Fruit fly (Drosophila melanogaster) whole organism, embryonic: ENCODE results near the gene Dic2.

Source experiments
- Aef1 ChIP-seq: fragments of 200-800 bp; sonication (Bioruptor generic); IDR thresholded peaks from 3 replicates; pipeline ENCODE4 v1.3.6; 2022; ENCODE audit warnings: missing biosample characterization, missing genetic modification characterization
- Asciz ChIP-seq: fragments of 200-800 bp; sonication (Bioruptor generic); optimal IDR thresholded peaks from 2 replicates; lab custom pipeline; 2017; ENCODE audit warnings: missing biosample characterization, mild to moderate bottlenecking, missing genetic modification characterization, missing genetic modification reagents
- CG10654 ChIP-seq: fragments of 200-800 bp; sonication (Bioruptor generic); optimal IDR thresholded peaks from 2 replicates; lab custom pipeline; 2016; ENCODE audit warnings: missing biosample characterization, missing genetic modification characterization
- CG11093 ChIP-seq: fragments of 200-800 bp; sonication (Bioruptor generic); IDR thresholded peaks from 3 replicates; pipeline ENCODE4 v1.3.6; 2022; ENCODE audit warnings: missing biosample characterization, missing genetic modification characterization
- CG11456 ChIP-seq: fragments of 200-800 bp; sonication (Bioruptor generic); IDR thresholded peaks from 3 replicates; pipeline ENCODE4 v1.3.6; 2022; ENCODE audit warnings: missing biosample characterization, missing genetic modification characterization
- CG12744 ChIP-seq: fragments of 200-800 bp; sonication (Bioruptor generic); optimal IDR thresholded peaks from 2 replicates; lab custom pipeline; 2016; ENCODE audit warnings: missing biosample characterization, missing genetic modification characterization
- CG13287 ChIP-seq: fragments of 200-800 bp; sonication (Bioruptor generic); IDR thresholded peaks from 2 replicates; pipeline ENCODE4 v1.3.6; 2022; ENCODE audit warnings: missing biosample characterization, missing genetic modification characterization; ENCODE audit not compliant: partially characterized antibody
- CG14441 ChIP-seq: fragments of 200-800 bp; sonication (Bioruptor generic); IDR thresholded peaks from 2 replicates; pipeline ENCODE4 v1.3.6; 2022; ENCODE audit warnings: missing biosample characterization, missing genetic modification characterization
- CG1529 ChIP-seq: fragments of 200-800 bp; sonication (Bioruptor generic); optimal IDR thresholded peaks from 3 replicates; lab custom pipeline; 2018; ENCODE audit warnings: missing biosample characterization, missing genetic modification characterization
- CG15696 ChIP-seq: fragments of 200-800 bp; sonication (Bioruptor generic); optimal IDR thresholded peaks from 2 replicates; lab custom pipeline; 2019; ENCODE audit warnings: missing biosample characterization, mild to moderate bottlenecking, missing genetic modification characterization, moderate library complexity
- CG16863 ChIP-seq: fragments of 200-800 bp; sonication (Bioruptor generic); optimal IDR thresholded peaks from 3 replicates; lab custom pipeline; 2016; ENCODE audit warnings: missing biosample characterization, missing genetic modification characterization
- CG17359 ChIP-seq: fragments of 200-800 bp; sonication (Bioruptor generic); optimal IDR thresholded peaks from 3 replicates; lab custom pipeline; 2018; ENCODE audit warnings: missing biosample characterization, mild to moderate bottlenecking, missing genetic modification characterization, moderate library complexity
- CG33557 ChIP-seq: fragments of 200-800 bp; sonication (Bioruptor generic); optimal IDR thresholded peaks from 2 replicates; lab custom pipeline; 2019; ENCODE audit warnings: missing biosample characterization, mild to moderate bottlenecking, missing genetic modification characterization, moderate library complexity
- CG34422 ChIP-seq: fragments of 200-800 bp; sonication (Bioruptor generic); IDR thresholded peaks from 3 replicates; pipeline ENCODE4 v1.3.6; 2022; ENCODE audit warnings: missing biosample characterization, missing genetic modification characterization
- CG6683 ChIP-seq: fragments of 200-800 bp; sonication (Bioruptor generic); optimal IDR thresholded peaks from 2 replicates; lab custom pipeline; 2017; ENCODE audit warnings: missing biosample characterization, mild to moderate bottlenecking, missing genetic modification characterization, missing genetic modification reagents
- CG6813 ChIP-seq: fragments of 200-800 bp; sonication (Bioruptor generic); optimal IDR thresholded peaks from 2 replicates; lab custom pipeline; 2017; ENCODE audit warnings: missing biosample characterization, missing genetic modification characterization, mild to moderate bottlenecking, moderate library complexity, missing genetic modification reagents
- CG7928 ChIP-seq: fragments of 200-800 bp; sonication (Bioruptor generic); optimal IDR thresholded peaks from 2 replicates; lab custom pipeline; 2017; ENCODE audit warnings: missing biosample characterization, mild to moderate bottlenecking, missing genetic modification characterization
- CG9609 ChIP-seq: fragments of 200-800 bp; sonication (Bioruptor generic); optimal IDR thresholded peaks from 3 replicates; lab custom pipeline; 2016; ENCODE audit warnings: missing biosample characterization, missing genetic modification characterization
- CHES-1-like ChIP-seq: fragments of 200-800 bp; sonication (Bioruptor generic); optimal IDR thresholded peaks from 2 replicates; lab custom pipeline; 2016; ENCODE audit warnings: missing biosample characterization, missing genetic modification characterization
- CrebB ChIP-seq: fragments of 200-800 bp; sonication (Bioruptor generic); optimal IDR thresholded peaks from 3 replicates; lab custom pipeline; 2018; ENCODE audit warnings: missing biosample characterization, mild to moderate bottlenecking, missing genetic modification characterization
- Dfd ChIP-seq, 2 experiments: fragments of >200 bp; optimal IDR thresholded peaks; 2 replicates each; lab custom pipeline; 2017; ENCODE audit warnings: missing biosample characterization in 2 of 2, missing genetic modification characterization in 2 of 2
- GATAe ChIP-seq: fragments of 200-800 bp; sonication (Bioruptor generic); conservative IDR thresholded peaks from 2 replicates; pipeline ENCODE4 v1.3.6; 2022; ENCODE audit warnings: missing biosample characterization, missing genetic modification characterization
- HLHmδ ChIP-seq: fragments of 200-800 bp; sonication (Bioruptor generic); optimal IDR thresholded peaks from 2 replicates; lab custom pipeline; 2018; ENCODE audit warnings: missing biosample characterization, mild to moderate bottlenecking, missing genetic modification characterization, moderate library complexity
- Hr3 ChIP-seq: fragments of 200-800 bp; sonication (Bioruptor generic); optimal IDR thresholded peaks from 3 replicates; lab custom pipeline; 2016; ENCODE audit warnings: missing biosample characterization, missing genetic modification characterization
- Lpt ChIP-seq: fragments of >200 bp; optimal IDR thresholded peaks from 2 replicates; lab custom pipeline; 2018; ENCODE audit warnings: missing biosample characterization, missing genetic modification characterization
- NC2β ChIP-seq: fragments of 200-800 bp; sonication (Bioruptor generic); optimal IDR thresholded peaks from 2 replicates; lab custom pipeline; 2016; ENCODE audit warnings: missing biosample characterization, missing genetic modification characterization
- Oaz ChIP-seq: fragments of 200-800 bp; sonication (Bioruptor generic); IDR thresholded peaks from 2 replicates; pipeline ENCODE4 v1.3.6; 2022; ENCODE audit warnings: missing biosample characterization, missing genetic modification characterization
- Pdp1 ChIP-seq, 2 experiments: fragments of 200-800 bp; sonication (Bioruptor generic); optimal IDR thresholded peaks; 3 replicates each; lab custom pipeline; 2016; ENCODE audit warnings: missing biosample characterization in 2 of 2, missing genetic modification characterization in 2 of 2, mild to moderate bottlenecking in 1 of 2, moderate library complexity in 1 of 2
- Ssrp ChIP-seq: fragments of 200-800 bp; sonication (Bioruptor generic); optimal IDR thresholded peaks from 2 replicates; lab custom pipeline; 2018; ENCODE audit warnings: missing biosample characterization, mild to moderate bottlenecking, missing genetic modification characterization, moderate library complexity
- Xrp1 ChIP-seq: fragments of 200-800 bp; sonication (Bioruptor generic); IDR thresholded peaks from 2 replicates; pipeline ENCODE4 v1.3.6; 2022; ENCODE audit warnings: missing biosample characterization, missing genetic modification characterization
- bbx ChIP-seq: fragments of 200-800 bp; sonication (Bioruptor generic); IDR thresholded peaks from 2 replicates; pipeline ENCODE4 v1.3.6; 2022; ENCODE audit warnings: missing biosample characterization, missing genetic modification characterization; ENCODE audit not compliant: partially characterized antibody
- bcd ChIP-seq: fragments of 200-800 bp; sonication (Bioruptor generic); optimal IDR thresholded peaks from 2 replicates; lab custom pipeline; 2017; ENCODE audit warnings: missing biosample characterization, mild to moderate bottlenecking, missing genetic modification characterization
- cad ChIP-seq: fragments of >200 bp; optimal IDR thresholded peaks from 2 replicates; lab custom pipeline; 2017; ENCODE audit warnings: missing biosample characterization, missing genetic modification characterization
- chif ChIP-seq, 2 experiments: fragments of 200-800 bp; sonication (Bioruptor generic); optimal IDR thresholded peaks; 3 replicates each; lab custom pipeline; 2016; ENCODE audit warnings: missing biosample characterization in 2 of 2, missing genetic modification characterization in 2 of 2
- ci ChIP-seq: fragments of 200-800 bp; sonication (Bioruptor generic); IDR thresholded peaks from 3 replicates; pipeline ENCODE4 v1.3.6; 2022; ENCODE audit warnings: missing biosample characterization, missing genetic modification characterization
- cwo ChIP-seq: fragments of 200-800 bp; sonication (Bioruptor generic); optimal IDR thresholded peaks from 3 replicates; lab custom pipeline; 2017; ENCODE audit warnings: missing biosample characterization, missing genetic modification characterization, mild to moderate bottlenecking, moderate library complexity, missing genetic modification reagents
- da ChIP-seq: fragments of 200-800 bp; sonication (Bioruptor generic); optimal IDR thresholded peaks from 2 replicates; lab custom pipeline; 2016; ENCODE audit warnings: missing biosample characterization, missing genetic modification characterization
- esg ChIP-seq: fragments of 200-800 bp; sonication (Bioruptor generic); conservative IDR thresholded peaks from 2 replicates; pipeline ENCODE4 v1.3.6; 2022; ENCODE audit warnings: missing biosample characterization, missing genetic modification characterization
- exex ChIP-seq: fragments of 200-800 bp; sonication (Bioruptor generic); optimal IDR thresholded peaks from 4 replicates; lab custom pipeline; 2018; ENCODE audit warnings: missing biosample characterization, mild to moderate bottlenecking, missing genetic modification characterization, moderate library complexity
- ftz-f1 ChIP-seq: fragments of 200-800 bp; sonication (Bioruptor generic); optimal IDR thresholded peaks from 2 replicates; lab custom pipeline; 2016; ENCODE audit warnings: missing biosample characterization, missing genetic modification characterization
- gem ChIP-seq: fragments of 200-800 bp; sonication (Bioruptor generic); optimal IDR thresholded peaks from 2 replicates; lab custom pipeline; 2019; ENCODE audit warnings: missing biosample characterization, mild to moderate bottlenecking, missing genetic modification characterization, moderate library complexity
- gro ChIP-seq: fragments of 200-800 bp; sonication (Bioruptor generic); optimal IDR thresholded peaks from 2 replicates; lab custom pipeline; 2016; ENCODE audit warnings: missing biosample characterization, missing genetic modification characterization
- nerfin-2 ChIP-seq: fragments of 200-800 bp; sonication (Bioruptor generic); IDR thresholded peaks from 2 replicates; pipeline ENCODE4 v1.3.6; 2022; ENCODE audit warnings: missing biosample characterization, missing genetic modification characterization; ENCODE audit not compliant: partially characterized antibody
- onecut ChIP-seq: fragments of 200-800 bp; sonication (Bioruptor generic); IDR thresholded peaks from 2 replicates; pipeline ENCODE4 v1.3.6; 2022; ENCODE audit warnings: missing biosample characterization, missing genetic modification characterization
- org-1 ChIP-seq: fragments of 200-800 bp; sonication (Bioruptor generic); optimal IDR thresholded peaks from 2 replicates; lab custom pipeline; 2017; ENCODE audit warnings: missing biosample characterization, missing genetic modification characterization
- p53 ChIP-seq: fragments of 200-800 bp; sonication (Bioruptor generic); optimal IDR thresholded peaks from 2 replicates; lab custom pipeline; 2016; ENCODE audit warnings: missing biosample characterization, missing genetic modification characterization
- ranshi ChIP-seq: fragments of 200-800 bp; sonication (Bioruptor generic); IDR thresholded peaks from 2 replicates; pipeline ENCODE4 v1.3.6; 2022; ENCODE audit warnings: missing biosample characterization, missing genetic modification characterization
- scrt ChIP-seq: fragments of 200-800 bp; sonication (Bioruptor generic); optimal IDR thresholded peaks from 2 replicates; lab custom pipeline; 2018; ENCODE audit warnings: missing biosample characterization, mild to moderate bottlenecking, missing genetic modification characterization, moderate library complexity
- sd ChIP-seq: fragments of 200-800 bp; sonication (Bioruptor generic); optimal IDR thresholded peaks from 3 replicates; lab custom pipeline; 2018; ENCODE audit warnings: missing biosample characterization, mild to moderate bottlenecking, missing genetic modification characterization, moderate library complexity
- sens ChIP-seq: fragments of 200-800 bp; sonication (Bioruptor generic); peaks from one replicate; lab custom pipeline; 2016; ENCODE audit warnings: missing biosample characterization, missing genetic modification characterization
- wek ChIP-seq: fragments of 200-800 bp; sonication (Bioruptor generic); optimal IDR thresholded peaks from 3 replicates; lab custom pipeline; 2018; ENCODE audit warnings: missing biosample characterization, mild to moderate bottlenecking, missing genetic modification characterization, moderate library complexity
- zf30C ChIP-seq: fragments of 200-800 bp; sonication (Bioruptor generic); optimal IDR thresholded peaks from 3 replicates; lab custom pipeline; 2018; ENCODE audit warnings: missing biosample characterization, mild to moderate bottlenecking, missing genetic modification characterization

The Dic2 gene

DNA sequence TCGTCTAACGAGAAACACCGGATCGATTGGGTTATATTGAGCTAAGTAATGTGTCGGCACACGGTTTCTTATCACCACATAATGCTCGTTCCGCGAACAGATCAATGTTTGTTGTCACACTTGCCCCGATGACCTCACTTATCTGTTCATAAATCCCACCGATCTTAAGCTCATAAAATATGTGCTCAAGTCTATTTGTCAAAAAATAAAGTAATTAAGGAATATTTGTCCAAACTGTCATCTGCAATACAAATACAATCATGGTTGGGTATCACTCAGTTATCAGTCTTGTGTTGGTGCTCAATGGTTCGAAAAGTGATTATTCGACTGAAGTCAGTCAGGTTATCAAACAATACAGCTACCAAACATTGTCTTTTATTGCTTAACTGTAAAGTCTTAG is 47.0 kb upstream of the Dic2 start (continued):
- peak; percentile 37 for TF ChIP-seq NC2β (GFP tag; lab: Kevin White, UChicago)
- TF ChIP-seq CG14441 (GFP tag; lab: Robert Waterston, UW), result no peak
- TF ChIP-seq zf30C (GFP tag; lab: Kevin White, UChicago), result no peak
- TF ChIP-seq GATAe (GFP tag; lab: Robert Waterston, UW), result no peak
- TF ChIP-seq scrt (GFP tag; lab: Kevin White, UChicago), result no peak
- no peak for TF ChIP-seq CG34422 (GFP tag; lab: Robert Waterston, UW)
- TF ChIP-seq bcd, result no peak
- peak; percentile 88 for TF ChIP-seq sens
- TF ChIP-seq org-1 (GFP tag; lab: Kevin White, UChicago), result peak; percentile 10
- peak in 1 of 2 experiments; percentile 41 for TF ChIP-seq Pdp1 (GFP tag; optimal IDR thresholded peaks at IDR 0.05; lab: Kevin White, UChicago)
- TF ChIP-seq ci, result no peak
- no peak for TF ChIP-seq CHES-1-like
- no peak for TF ChIP-seq sd (tag; lab: Kevin White, UChicago)
- TF ChIP-seq Ssrp (tag; lab: Kevin White, UChicago), result no peak
- no peak for TF ChIP-seq CG17359 (tag; lab: Kevin White, UChicago)
- TF ChIP-seq esg, result no peak
- TF ChIP-seq Aef1, result no peak
- no peak for TF ChIP-seq chif (GFP tag; optimal IDR thresholded peaks at IDR 0.05; lab: Kevin White, UChicago)
- TF ChIP-seq nerfin-2 (GFP tag; lab: Robert Waterston, UW), result no peak
- TF ChIP-seq CG12744 (GFP tag; lab: Kevin White, UChicago), result no peak
- no peak for TF ChIP-seq da (GFP tag; lab: Kevin White, UChicago)
- TF ChIP-seq CG16863 (GFP tag; lab: Kevin White, UChicago), result no peak
- TF ChIP-seq onecut (GFP tag; lab: Robert Waterston, UW), result no peak
- no peak for TF ChIP-seq p53
- TF ChIP-seq CG7928 (GFP tag; lab: Kevin White, UChicago), result no peak
- TF ChIP-seq Lpt (GFP tag; lab: Kevin White, UChicago), result no peak
- TF ChIP-seq wek, result peak; percentile 1
- TF ChIP-seq CG1529 (GFP tag; lab: Kevin White, UChicago), result no peak
- peak; percentile 76 for TF ChIP-seq CG15696 (tag; lab: Kevin White, UChicago)
- peak; percentile 32 for TF ChIP-seq CG33557 (GFP tag; lab: Kevin White, UChicago)
- TF ChIP-seq CG9609 (GFP tag; lab: Kevin White, UChicago), result no peak
- no peak for TF ChIP-seq Oaz (GFP tag; lab: Robert Waterston, UW)
- peak; percentile 34 for TF ChIP-seq gro
- TF ChIP-seq exex (tag; lab: Kevin White, UChicago), result peak; percentile 37
- TF ChIP-seq cwo (GFP tag; lab: Kevin White, UChicago), result no peak
- TF ChIP-seq bbx (GFP tag; lab: Robert Waterston, UW), result no peak
- TF ChIP-seq HLHmδ (GFP tag; lab: Kevin White, UChicago), result no peak
- TF ChIP-seq Dfd (GFP tag; optimal IDR thresholded peaks at IDR 0.05; lab: Kevin White, UChicago), result no peak
- TF ChIP-seq CG10654 (GFP tag; lab: Kevin White, UChicago), result no peak
- no peak for TF ChIP-seq CG11093 (GFP tag; lab: Robert Waterston, UW)
- TF ChIP-seq CG11456 (GFP tag; lab: Robert Waterston, UW), result no peak
- TF ChIP-seq cad, result no peak
- TF ChIP-seq CrebB (tag; lab: Kevin White, UChicago), result no peak
- peak; percentile 54; the same call in 1 of the 2 replicates for TF ChIP-seq Xrp1
- no peak for TF ChIP-seq CG6683
- no peak for TF ChIP-seq ftz-f1 (GFP tag; lab: Kevin White, UChicago)
- TF ChIP-seq Asciz (GFP tag; lab: Kevin White, UChicago), result no peak
- TF ChIP-seq CG13287 (GFP tag; lab: Robert Waterston, UW), result no peak
- peak; percentile 37 for TF ChIP-seq gem (tag; lab: Kevin White, UChicago)
- no peak for TF ChIP-seq ranshi (GFP tag; lab: Robert Waterston, UW)
- TF ChIP-seq CG6813 (GFP tag; lab: Kevin White, UChicago), result peak; percentile 38
- no peak for TF ChIP-seq Hr3 (GFP tag; lab: Kevin White, UChicago)
